Worm (Caenorhabditis elegans) whole organism, L1 larva: ENCODE results near the gene glb-29.

Source experiments
- C04F5.9 ChIP-seq: sonication (generic microtip); optimal IDR thresholded peaks from 2 replicates; lab custom pipeline; 2016; ENCODE audit warnings: missing genetic modification characterization, missing compliant biosample characterization
- C16A3.4 ChIP-seq: fragments of 150-350 bp; optimal IDR thresholded peaks from 2 replicates; lab custom pipeline; 2014; ENCODE audit warnings: missing biosample characterization, missing genetic modification characterization
- C34B4.2 ChIP-seq: sonication (generic microtip); optimal IDR thresholded peaks from 2 replicates; lab custom pipeline; 2017; ENCODE audit warnings: mild to moderate bottlenecking, missing genetic modification characterization, missing compliant biosample characterization
- F16B12.6 ChIP-seq: fragments of 150-350 bp; optimal IDR thresholded peaks from 2 replicates; lab custom pipeline; 2014; ENCODE audit warnings: missing biosample characterization, missing genetic modification characterization
- Y116A8C.19 ChIP-seq: sonication (generic microtip); optimal IDR thresholded peaks from 2 replicates; lab custom pipeline; 2016; ENCODE audit warnings: missing compliant biosample characterization, missing genetic modification characterization, borderline replicate concordance
- aha-1 ChIP-seq: fragments of 150-350 bp; optimal IDR thresholded peaks from 2 replicates; lab custom pipeline; 2014; ENCODE audit warnings: missing biosample characterization, missing genetic modification characterization
- aly-2 ChIP-seq: fragments of 150-350 bp; optimal IDR thresholded peaks from 2 replicates; lab custom pipeline; 2014; ENCODE audit warnings: missing biosample characterization, missing genetic modification characterization
- ama-1 ChIP-seq: fragments of 150-350 bp; optimal IDR thresholded peaks from 2 replicates; lab custom pipeline; 2014
- blmp-1 ChIP-seq: fragments of 150-350 bp; optimal IDR thresholded peaks from 2 replicates; lab custom pipeline; 2014; ENCODE audit warnings: missing biosample characterization, missing genetic modification characterization
- ceh-63 ChIP-seq: fragments of 200-800 bp; sonication (Bioruptor generic); optimal IDR thresholded peaks from 2 replicates; lab custom pipeline; 2018; ENCODE audit warnings: mild to moderate bottlenecking, missing genetic modification characterization, missing compliant biosample characterization
- ceh-8 ChIP-seq: fragments of 200-800 bp; sonication (Bioruptor generic); optimal IDR thresholded peaks from 2 replicates; lab custom pipeline; 2018; ENCODE audit warnings: mild to moderate bottlenecking, missing genetic modification characterization, moderate library complexity, missing compliant biosample characterization
- ceh-88 ChIP-seq: fragments of 200-800 bp; sonication (Bioruptor generic); IDR thresholded peaks from 2 replicates; pipeline ENCODE4 v1.3.6; 2022; ENCODE audit warnings: missing genetic modification characterization, missing compliant biosample characterization
- ces-1 ChIP-seq: fragments of 150-350 bp; optimal IDR thresholded peaks from 2 replicates; lab custom pipeline; 2014; ENCODE audit warnings: missing biosample characterization, missing genetic modification reagents, missing genetic modification characterization
- dpl-1 ChIP-seq, 3 experiments: fragments of 150-350 bp in 2 of 3; sonication (generic microtip) in 1 of 3; optimal IDR thresholded peaks; 2 replicates each; lab custom pipeline; 2014 to 2017; ENCODE audit warnings: missing biosample characterization in 3 of 3, missing genetic modification characterization in 3 of 3, missing genetic modification reagents in 3 of 3
- efl-1 ChIP-seq, 4 experiments: fragments of 150-350 bp; optimal IDR thresholded peaks in 3 of 4; peaks in 1 of 4; 1 replicate in 1 of 4; 2 replicates in 3 of 4; lab custom pipeline; 2014; ENCODE audit warnings: missing biosample characterization in 2 of 4, missing genetic modification characterization in 2 of 4, missing genetic modification reagents in 2 of 4
- egl-13 ChIP-seq: sonication (generic microtip); optimal IDR thresholded peaks from 2 replicates; lab custom pipeline; 2016; ENCODE audit warnings: missing genotype, missing genetic modification reagents, missing genetic modification characterization, missing compliant biosample characterization
- egl-27 ChIP-seq, 2 experiments: fragments of 150-350 bp in 1 of 2; sonication (generic microtip); optimal IDR thresholded peaks; 3 replicates each; lab custom pipeline; 2017 to 2018; ENCODE audit warnings: missing biosample characterization in 2 of 2, missing genetic modification characterization in 2 of 2, missing genetic modification reagents in 2 of 2
- elt-2 ChIP-seq: sonication (generic microtip); optimal IDR thresholded peaks from 2 replicates; lab custom pipeline; 2016; ENCODE audit warnings: missing genetic modification characterization, mild to moderate bottlenecking, inconsistent platforms, missing compliant biosample characterization, missing genetic modification reagents
- ets-5 ChIP-seq: fragments of 200-800 bp; sonication (Bioruptor generic); IDR thresholded peaks from 2 replicates; pipeline ENCODE4 v1.3.6; 2022; ENCODE audit warnings: missing genetic modification characterization, missing compliant biosample characterization
- fkh-10 ChIP-seq: sonication (generic microtip); optimal IDR thresholded peaks from 2 replicates; lab custom pipeline; 2017; ENCODE audit warnings: missing biosample characterization, missing genetic modification reagents, missing genetic modification characterization
- fkh-8 ChIP-seq: sonication (generic microtip); optimal IDR thresholded peaks from 2 replicates; lab custom pipeline; 2016; ENCODE audit warnings: mild to moderate bottlenecking, missing genetic modification characterization, missing compliant biosample characterization
- fos-1 ChIP-seq: fragments of 150-350 bp; optimal IDR thresholded peaks from 2 replicates; lab custom pipeline; 2014; ENCODE audit warnings: missing biosample characterization, missing genetic modification characterization
- isw-1 ChIP-seq: fragments of 200-800 bp; sonication (Bioruptor generic); IDR thresholded peaks from 2 replicates; pipeline ENCODE4 v1.3.6; 2022; ENCODE audit warnings: missing genetic modification characterization, missing compliant biosample characterization
- jun-1 ChIP-seq: fragments of 150-350 bp; optimal IDR thresholded peaks from 2 replicates; lab custom pipeline; 2014; ENCODE audit warnings: missing biosample characterization, missing genetic modification reagents, missing genetic modification characterization
- lin-15B ChIP-seq: fragments of 150-350 bp; sonication (generic microtip); optimal IDR thresholded peaks from 3 replicates; lab custom pipeline; 2014; ENCODE audit warnings: missing biosample characterization, missing genetic modification characterization
- lin-35 ChIP-seq, 2 experiments: fragments of 150-350 bp; optimal IDR thresholded peaks; 2 replicates each; lab custom pipeline; 2014; ENCODE audit warnings: missing biosample characterization in 2 of 2, missing genetic modification characterization in 2 of 2, missing genetic modification reagents in 2 of 2
- lin-39 ChIP-seq: fragments of 150-350 bp; optimal IDR thresholded peaks from 2 replicates; lab custom pipeline; 2014; ENCODE audit warnings: missing biosample characterization, missing genetic modification reagents, missing genetic modification characterization
- lir-3 ChIP-seq: sonication (generic microtip); optimal IDR thresholded peaks from 2 replicates; lab custom pipeline; 2016; ENCODE audit warnings: mild to moderate bottlenecking, missing genetic modification characterization, moderate library complexity, missing compliant biosample characterization; ENCODE audit not compliant: poor library complexity
- lsy-2 ChIP-seq, 2 experiments: fragments of 150-350 bp; optimal IDR thresholded peaks; 2 replicates each; lab custom pipeline; 2014; ENCODE audit warnings: missing biosample characterization in 2 of 2, missing genetic modification characterization in 2 of 2
- mdl-1 ChIP-seq, 2 experiments: fragments of 150-350 bp; optimal IDR thresholded peaks; 2 replicates each; lab custom pipeline; 2014 to 2017; ENCODE audit warnings: missing biosample characterization in 2 of 2, missing genetic modification characterization in 2 of 2, inconsistent platforms in 1 of 2
- mep-1 ChIP-seq: fragments of 150-350 bp; optimal IDR thresholded peaks from 2 replicates; lab custom pipeline; 2014; ENCODE audit warnings: missing biosample characterization, missing genetic modification characterization
- nhr-11 ChIP-seq: fragments of 150-350 bp; optimal IDR thresholded peaks from 2 replicates; lab custom pipeline; 2014; ENCODE audit warnings: missing biosample characterization, missing genetic modification characterization
- nhr-19 ChIP-seq: fragments of 200-800 bp; sonication (Bioruptor generic); conservative IDR thresholded peaks from 2 replicates; pipeline ENCODE4 v1.3.6; 2022; ENCODE audit warnings: missing genetic modification characterization, missing compliant biosample characterization
- nhr-20 ChIP-seq: sonication (generic microtip); optimal IDR thresholded peaks from 2 replicates; lab custom pipeline; 2016; ENCODE audit warnings: mild to moderate bottlenecking, missing genetic modification characterization, missing compliant biosample characterization
- nhr-237 ChIP-seq: fragments of 150-350 bp; optimal IDR thresholded peaks from 2 replicates; lab custom pipeline; 2014; ENCODE audit warnings: missing biosample characterization, missing genetic modification characterization
- nhr-28 ChIP-seq: fragments of 150-350 bp; optimal IDR thresholded peaks from 2 replicates; lab custom pipeline; 2014; ENCODE audit warnings: missing biosample characterization, missing genetic modification characterization
- nhr-47 ChIP-seq: sonication (generic microtip); optimal IDR thresholded peaks from 2 replicates; lab custom pipeline; 2016; ENCODE audit warnings: mild to moderate bottlenecking, missing genetic modification characterization, moderate library complexity, missing compliant biosample characterization
- nhr-71 ChIP-seq: sonication (generic microtip); optimal IDR thresholded peaks from 2 replicates; lab custom pipeline; 2016; ENCODE audit warnings: mild to moderate bottlenecking, missing genetic modification characterization, moderate library complexity, missing compliant biosample characterization
- nhr-76 ChIP-seq: sonication (generic microtip); optimal IDR thresholded peaks from 2 replicates; lab custom pipeline; 2017; ENCODE audit warnings: missing biosample characterization, missing genetic modification characterization
- nhr-77 ChIP-seq: fragments of 150-350 bp; optimal IDR thresholded peaks from 2 replicates; lab custom pipeline; 2014; ENCODE audit warnings: missing biosample characterization, missing genetic modification characterization
- nhr-84 ChIP-seq: sonication (generic microtip); optimal IDR thresholded peaks from 2 replicates; lab custom pipeline; 2017; ENCODE audit warnings: missing biosample characterization, missing genetic modification characterization
- nhr-85 ChIP-seq: sonication (generic microtip); peaks from one replicate; lab custom pipeline; 2016; ENCODE audit warnings: missing genetic modification characterization, inconsistent platforms, missing compliant biosample characterization
- sox-4 ChIP-seq: sonication (generic microtip); optimal IDR thresholded peaks from 2 replicates; lab custom pipeline; 2016; ENCODE audit warnings: missing genetic modification characterization, missing compliant biosample characterization
- swsn-7 ChIP-seq: sonication (generic microtip); optimal IDR thresholded peaks from 2 replicates; lab custom pipeline; 2016; ENCODE audit warnings: missing genetic modification characterization, missing compliant biosample characterization
- tbx-2 ChIP-seq: sonication (generic microtip); optimal IDR thresholded peaks from 2 replicates; lab custom pipeline; 2016; ENCODE audit warnings: missing genetic modification characterization, missing compliant biosample characterization
- tlp-1 ChIP-seq: fragments of 150-350 bp; optimal IDR thresholded peaks from 2 replicates; lab custom pipeline; 2014; ENCODE audit warnings: missing biosample characterization, missing genetic modification characterization
- unc-130 ChIP-seq: fragments of 150-350 bp; optimal IDR thresholded peaks from 2 replicates; lab custom pipeline; 2017; ENCODE audit warnings: missing biosample characterization, missing genetic modification characterization, inconsistent platforms
- unc-30 ChIP-seq: sonication (generic microtip); optimal IDR thresholded peaks from 2 replicates; lab custom pipeline; 2017; ENCODE audit warnings: missing biosample characterization, missing genetic modification characterization
- unc-62 ChIP-seq: fragments of 150-350 bp; optimal IDR thresholded peaks from 2 replicates; lab custom pipeline; 2014; ENCODE audit warnings: missing biosample characterization, missing genetic modification reagents, missing genetic modification characterization
- unc-86 ChIP-seq: sonication (generic microtip); optimal IDR thresholded peaks from 2 replicates; lab custom pipeline; 2016; ENCODE audit warnings: missing genetic modification characterization, missing compliant biosample characterization
- vab-15 ChIP-seq: sonication (generic microtip); optimal IDR thresholded peaks from 2 replicates; lab custom pipeline; 2017; ENCODE audit warnings: missing genotype, mild to moderate bottlenecking, missing genetic modification characterization, missing compliant biosample characterization
- zag-1 ChIP-seq: fragments of 150-350 bp; optimal IDR thresholded peaks from 2 replicates; lab custom pipeline; 2014; ENCODE audit warnings: missing biosample characterization, missing genetic modification characterization
- ztf-11 ChIP-seq, 2 experiments: sonication (generic microtip); optimal IDR thresholded peaks; 2 replicates each; lab custom pipeline; 2016 to 2017; ENCODE audit warnings: missing genetic modification characterization in 2 of 2, missing biosample characterization in 1 of 2, missing compliant biosample characterization in 1 of 2
- ztf-4 ChIP-seq: fragments of 150-350 bp; optimal IDR thresholded peaks from 2 replicates; lab custom pipeline; 2014; ENCODE audit warnings: missing biosample characterization, missing genetic modification characterization

glb-29 gene

DNA sequence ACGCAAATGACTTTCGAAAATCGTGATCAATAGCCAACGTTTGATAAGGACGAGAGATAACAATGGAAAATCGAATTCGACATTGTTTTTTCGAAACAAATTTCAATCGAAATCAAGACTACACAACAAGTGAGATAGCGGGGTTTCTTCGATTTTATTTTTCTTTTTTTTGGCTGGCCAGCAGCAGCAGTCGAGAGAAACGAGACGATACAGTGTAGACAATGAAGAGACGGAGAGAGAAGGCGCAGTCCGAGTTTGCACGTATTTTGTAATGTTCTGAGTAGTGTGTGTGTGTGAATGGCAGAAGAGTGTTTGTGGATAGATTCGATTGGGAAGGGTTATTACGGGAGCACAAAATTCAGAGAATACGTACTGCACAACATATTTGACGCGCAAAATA lies 31.3 kb downstream of the glb-29 start (continued):
- TF ChIP-seq vab-15 (tag; lab: Kevin White, UChicago) (no peak), unc-62 (GFP tag; lab: Kevin White, UChicago) (no peak), ama-1 (lab: Kevin White, UChicago) (no peak), lin-35 (GFP tag; optimal IDR thresholded peaks at IDR 0.05; lab: Kevin White, UChicago) (peak; percentile 56 to 68), unc-86 (tag; lab: Kevin White, UChicago) (no peak), Y116A8C.19 (no peak), nhr-47 (tag; lab: Kevin White, UChicago) (peak; percentile 61), unc-130 (tag; lab: Kevin White, UChicago) (peak; percentile 28), ztf-4 (no peak), egl-13 (tag; lab: Kevin White, UChicago) (no peak), nhr-84 (tag; lab: Kevin White, UChicago) (no peak), ceh-88 (no peak), ceh-8 (GFP tag; lab: Kevin White, UChicago) (no peak), mdl-1 (tag; optimal IDR thresholded peaks at IDR 0.05; lab: Kevin White, UChicago) (peak in 1 of 2 experiments; percentile 33), jun-1 (tag; lab: Kevin White, UChicago) (no peak), tbx-2 (tag; lab: Kevin White, UChicago) (peak; percentile 40), nhr-20 (tag; lab: Kevin White, UChicago) (peak; percentile 87), sox-4 (no peak), ztf-11 (tag; optimal IDR thresholded peaks at IDR 0.05; lab: Kevin White, UChicago) (no peak), ces-1 (GFP tag; lab: Kevin White, UChicago) (no peak), C04F5.9 (tag; lab: Kevin White, UChicago) (no peak), tlp-1 (tag; lab: Kevin White, UChicago) (no peak), lir-3 (tag; lab: Kevin White, UChicago) (no peak), fos-1 (tag; lab: Kevin White, UChicago) (no peak), nhr-237 (tag; lab: Kevin White, UChicago) (no peak), lin-39 (tag; lab: Kevin White, UChicago) (no peak), dpl-1 (GFP tag; optimal IDR thresholded peaks at IDR 0.05; lab: Kevin White, UChicago) (peak in 2 of 3 experiments; percentile 21 to 27), blmp-1 (tag; lab: Kevin White, UChicago) (peak; percentile 83), aha-1 (tag; lab: Kevin White, UChicago) (peak; percentile 80), isw-1 (GFP tag; lab: Robert Waterston, UW) (no peak), zag-1 (tag; lab: Kevin White, UChicago) (no peak), efl-1 (optimal IDR thresholded peaks at IDR 0.05; lab: Kevin White, UChicago) (peak; percentile 43 to 56), efl-1 (GFP tag; optimal IDR thresholded peaks at IDR 0.05 in 1 of 2; lab: Kevin White, UChicago) (peak; percentile 10 to 13), mep-1 (tag; lab: Kevin White, UChicago) (peak; percentile 71), nhr-28 (tag; lab: Kevin White, UChicago) (no peak), swsn-7 (tag; lab: Kevin White, UChicago) (peak; percentile 48), ceh-63 (GFP tag; lab: Kevin White, UChicago) (no peak), fkh-10 (GFP tag; lab: Kevin White, UChicago) (no peak), nhr-11 (tag; lab: Kevin White, UChicago) (no peak), nhr-71 (tag; lab: Kevin White, UChicago) (peak; percentile 67), lsy-2 (tag; optimal IDR thresholded peaks at IDR 0.05; lab: Kevin White, UChicago) (peak; percentile 37 to 52), elt-2 (peak; percentile 51), aly-2 (tag; lab: Kevin White, UChicago) (no peak), lin-15B (tag; lab: Kevin White, UChicago) (no peak), C16A3.4 (peak; percentile 27), nhr-19 (GFP tag; lab: Robert Waterston, UW) (peak; percentile 43; the same call in 1 of the 2 replicates), fkh-8 (tag; lab: Kevin White, UChicago) (peak; percentile 50), nhr-85 (tag; lab: Kevin White, UChicago) (peak; percentile 73), F16B12.6 (tag; lab: Kevin White, UChicago) (peak; percentile 36), nhr-77 (tag; lab: Kevin White, UChicago) (peak; percentile 20), ets-5 (GFP tag; lab: Robert Waterston, UW) (no peak), nhr-76 (tag; lab: Kevin White, UChicago) (no peak), egl-27 (tag; optimal IDR thresholded peaks at IDR 0.05; lab: Kevin White, UChicago) (no peak), unc-30 (tag; lab: Kevin White, UChicago) (no peak), C34B4.2 (no peak)
